Worm (Caenorhabditis elegans) whole organism, L3 larva: ENCODE results near the gene spp-7.

Experiments
- nhr-23 ChIP-seq: fragments of 150-350 bp; optimal IDR thresholded peaks from 2 replicates; lab custom pipeline; 2014; ENCODE audit warnings: missing biosample characterization, missing genetic modification reagents, missing genetic modification characterization
- nhr-237 ChIP-seq: fragments of 150-350 bp; optimal IDR thresholded peaks from 2 replicates; lab custom pipeline; 2014; ENCODE audit warnings: missing biosample characterization, missing genetic modification characterization

ce11 chrIV:5438705-5439104 is 23.1 kb upstream of the spp-7 start, which contains the start of gene mgl-3:
- TF ChIP-seq nhr-23 = no peak
- no peak for TF ChIP-seq nhr-237 (tag; lab: Kevin White, UChicago)
